Worm (Caenorhabditis elegans): Measurements from ENCODE around the gene nos-2.

DNA sequence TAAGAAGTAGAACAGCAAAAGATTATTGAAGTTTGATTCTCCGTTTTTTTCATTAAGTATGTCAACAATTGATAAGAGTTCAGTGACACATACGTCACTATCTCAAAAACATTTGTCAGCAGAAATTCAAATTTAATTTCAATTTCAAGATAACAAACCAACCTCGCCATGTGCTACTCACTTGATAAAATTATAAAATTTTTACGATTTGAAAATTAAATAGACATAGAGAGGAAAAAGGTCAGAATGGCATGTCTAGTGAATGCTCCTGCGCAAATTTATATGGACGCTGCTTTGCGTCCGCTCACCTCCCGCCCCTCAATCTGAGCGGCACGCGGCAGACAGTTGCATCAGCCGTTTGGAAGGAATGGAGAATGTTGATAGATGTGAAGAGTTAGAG lies 5.2 kb upstream of the nos-2 start:
- TF ChIP-seq dao-5 (tag; optimal IDR thresholded peaks at IDR 0.05) (no peak), W03F9.2 (tag; optimal IDR thresholded peaks at IDR 0.05) (no peak), him-1 (tag; optimal IDR thresholded peaks at IDR 0.05) (no peak)

Data from whole organism, L4/young adult.